Worm (Caenorhabditis elegans) whole organism, L2 larva: ENCODE data around the gene F44E2.4.

Experiments used
- C34F6.9 ChIP-seq: fragments of 150-350 bp; optimal IDR thresholded peaks from 2 replicates; lab custom pipeline; 2014; ENCODE audit warnings: missing biosample characterization, missing genetic modification characterization
- F13H6.1 ChIP-seq: sonication (generic microtip); optimal IDR thresholded peaks from 2 replicates; lab custom pipeline; 2016; ENCODE audit warnings: missing genetic modification characterization, missing compliant biosample characterization
- R02D3.7 ChIP-seq: fragments of 150-350 bp; optimal IDR thresholded peaks from 2 replicates; lab custom pipeline; 2014; ENCODE audit warnings: missing biosample characterization, missing genetic modification characterization
- Y55F3AM.14 ChIP-seq: fragments of 200-800 bp; sonication (Bioruptor generic); optimal IDR thresholded peaks from 2 replicates; lab custom pipeline; 2018; ENCODE audit warnings: mild to moderate bottlenecking, missing genetic modification characterization, missing compliant biosample characterization
- ZK546.5 ChIP-seq: sonication (generic microtip); optimal IDR thresholded peaks from 2 replicates; lab custom pipeline; 2017; ENCODE audit warnings: missing biosample characterization, missing genetic modification characterization
- alr-1 ChIP-seq: fragments of 150-350 bp; optimal IDR thresholded peaks from 2 replicates; lab custom pipeline; 2014; ENCODE audit warnings: missing biosample characterization, missing genetic modification characterization
- aly-2 ChIP-seq: fragments of 150-350 bp; optimal IDR thresholded peaks from 2 replicates; lab custom pipeline; 2014; ENCODE audit warnings: missing biosample characterization, missing genetic modification characterization
- ama-1 ChIP-seq: fragments of 150-350 bp; optimal IDR thresholded peaks from 2 replicates; lab custom pipeline; 2018; ENCODE audit warnings: inconsistent platforms
- blmp-1 ChIP-seq: sonication (generic microtip); optimal IDR thresholded peaks from 2 replicates; lab custom pipeline; 2017; ENCODE audit warnings: missing genetic modification characterization, mild to moderate bottlenecking, missing compliant biosample characterization, antibody characterized with exemption, moderate library complexity; ENCODE audit not compliant: insufficient read depth
- ceh-16 ChIP-seq: fragments of 150-350 bp; optimal IDR thresholded peaks from 2 replicates; lab custom pipeline; 2014; ENCODE audit warnings: missing biosample characterization, missing genetic modification characterization
- ceh-82 ChIP-seq: fragments of 150-350 bp; optimal IDR thresholded peaks from 2 replicates; lab custom pipeline; 2014; ENCODE audit warnings: missing biosample characterization, missing genetic modification characterization
- crh-2 ChIP-seq: sonication (generic microtip); optimal IDR thresholded peaks from 2 replicates; lab custom pipeline; 2017; ENCODE audit warnings: missing biosample characterization, missing genetic modification characterization
- dmd-4 ChIP-seq: sonication (generic microtip); optimal IDR thresholded peaks from 2 replicates; lab custom pipeline; 2017; ENCODE audit warnings: missing biosample characterization, missing genetic modification characterization
- egl-27 ChIP-seq: sonication (generic microtip); optimal IDR thresholded peaks from 3 replicates; lab custom pipeline; 2017; ENCODE audit warnings: missing biosample characterization, missing genetic modification reagents, missing genetic modification characterization
- elt-1 ChIP-seq: fragments of 150-350 bp; optimal IDR thresholded peaks from 2 replicates; lab custom pipeline; 2014; ENCODE audit warnings: missing biosample characterization, missing genetic modification characterization
- fos-1 ChIP-seq: fragments of 150-350 bp; optimal IDR thresholded peaks from 2 replicates; lab custom pipeline; 2014; ENCODE audit warnings: missing biosample characterization, missing genetic modification characterization
- gmeb-1 ChIP-seq: fragments of 150-350 bp; optimal IDR thresholded peaks from 2 replicates; lab custom pipeline; 2014; ENCODE audit warnings: missing biosample characterization, missing genetic modification characterization
- lin-11 ChIP-seq: fragments of 150-350 bp; sonication (generic microtip); optimal IDR thresholded peaks from 2 replicates; lab custom pipeline; 2014; ENCODE audit warnings: missing biosample characterization, missing genetic modification characterization, inconsistent platforms, mixed read lengths
- lin-13 ChIP-seq: fragments of 150-350 bp; optimal IDR thresholded peaks from 2 replicates; lab custom pipeline; 2014; ENCODE audit warnings: missing biosample characterization, missing genetic modification reagents, missing genetic modification characterization
- lin-39 ChIP-seq: fragments of 150-350 bp; optimal IDR thresholded peaks from 2 replicates; lab custom pipeline; 2014; ENCODE audit warnings: missing biosample characterization, missing genetic modification reagents, missing genetic modification characterization
- lsy-2 ChIP-seq, 2 experiments: fragments of 150-350 bp in 1 of 2; sonication (generic microtip) in 1 of 2; optimal IDR thresholded peaks; 2 replicates each; lab custom pipeline; 2014 to 2017; ENCODE audit warnings: missing biosample characterization in 2 of 2, missing genetic modification characterization in 2 of 2
- mab-5 ChIP-seq: fragments of 150-350 bp; optimal IDR thresholded peaks from 2 replicates; lab custom pipeline; 2014; ENCODE audit warnings: missing biosample characterization, missing genetic modification characterization
- mbf-1 ChIP-seq: sonication (generic microtip); optimal IDR thresholded peaks from 2 replicates; lab custom pipeline; 2017; ENCODE audit warnings: missing biosample characterization, missing genetic modification characterization
- mdl-1 ChIP-seq, 2 experiments: fragments of 150-350 bp in 1 of 2; sonication (generic microtip) in 1 of 2; optimal IDR thresholded peaks; 2 replicates each; lab custom pipeline; 2017; ENCODE audit warnings: missing biosample characterization in 2 of 2, missing genetic modification characterization in 2 of 2
- nhr-10 ChIP-seq: sonication (generic microtip); optimal IDR thresholded peaks from 2 replicates; lab custom pipeline; 2017; ENCODE audit warnings: missing biosample characterization, missing genetic modification characterization
- nhr-11 ChIP-seq: fragments of 150-350 bp; optimal IDR thresholded peaks from 2 replicates; lab custom pipeline; 2014; ENCODE audit warnings: missing biosample characterization, missing genetic modification characterization
- nhr-12 ChIP-seq: fragments of 150-350 bp; optimal IDR thresholded peaks from 2 replicates; lab custom pipeline; 2014; ENCODE audit warnings: missing biosample characterization, missing genetic modification characterization
- nhr-129 ChIP-seq: fragments of 150-350 bp; optimal IDR thresholded peaks from 2 replicates; lab custom pipeline; 2014; ENCODE audit warnings: missing biosample characterization, missing genetic modification characterization
- nhr-21 ChIP-seq: fragments of 150-350 bp; optimal IDR thresholded peaks from 2 replicates; lab custom pipeline; 2014; ENCODE audit warnings: missing biosample characterization, missing genetic modification characterization
- nhr-23 ChIP-seq: fragments of 150-350 bp; optimal IDR thresholded peaks from 2 replicates; lab custom pipeline; 2014; ENCODE audit warnings: missing biosample characterization, missing genetic modification reagents, missing genetic modification characterization
- nhr-237 ChIP-seq: fragments of 150-350 bp; optimal IDR thresholded peaks from 2 replicates; lab custom pipeline; 2014; ENCODE audit warnings: missing biosample characterization, missing genetic modification characterization
- nhr-25 ChIP-seq: fragments of 150-350 bp; sonication (generic microtip); optimal IDR thresholded peaks from 3 replicates; lab custom pipeline; 2014; ENCODE audit warnings: missing biosample characterization, missing genetic modification characterization
- nhr-6 ChIP-seq: fragments of 150-350 bp; optimal IDR thresholded peaks from 2 replicates; lab custom pipeline; 2014; ENCODE audit warnings: missing biosample characterization, missing genetic modification characterization
- nhr-77 ChIP-seq: fragments of 150-350 bp; optimal IDR thresholded peaks from 2 replicates; lab custom pipeline; 2014; ENCODE audit warnings: missing biosample characterization, missing genetic modification characterization
- peb-1 ChIP-seq: fragments of 150-350 bp; optimal IDR thresholded peaks from 2 replicates; lab custom pipeline; 2014; ENCODE audit warnings: missing biosample characterization, missing genetic modification characterization
- sem-4 ChIP-seq: fragments of 150-350 bp; optimal IDR thresholded peaks from 2 replicates; lab custom pipeline; 2014; ENCODE audit warnings: missing biosample characterization, missing genetic modification reagents, missing genetic modification characterization
- skn-1 ChIP-seq: sonication (generic microtip); optimal IDR thresholded peaks from 2 replicates; lab custom pipeline; 2017; ENCODE audit warnings: missing biosample characterization, missing genetic modification characterization
- sma-3 ChIP-seq: sonication (generic microtip); optimal IDR thresholded peaks from 2 replicates; lab custom pipeline; 2016; ENCODE audit warnings: missing genetic modification reagents, missing genetic modification characterization, missing compliant biosample characterization
- sma-9 ChIP-seq, 2 experiments: fragments of 150-350 bp in 1 of 2; sonication (generic microtip) in 1 of 2; optimal IDR thresholded peaks; 2 replicates each; lab custom pipeline; 2014 to 2016; ENCODE audit warnings: missing genetic modification characterization in 2 of 2, mild to moderate bottlenecking in 1 of 2, missing biosample characterization in 1 of 2, missing compliant biosample characterization in 1 of 2, missing genetic modification reagents in 1 of 2, moderate library complexity in 1 of 2
- snpc-4 ChIP-seq: fragments of 150-350 bp; optimal IDR thresholded peaks from 2 replicates; lab custom pipeline; 2014; ENCODE audit warnings: missing biosample characterization, missing genetic modification characterization
- unc-39 ChIP-seq: fragments of 150-350 bp; optimal IDR thresholded peaks from 2 replicates; lab custom pipeline; 2014; ENCODE audit warnings: missing biosample characterization, missing genetic modification characterization
- unc-55 ChIP-seq: fragments of 150-350 bp; sonication (generic microtip); optimal IDR thresholded peaks from 3 replicates; lab custom pipeline; 2014; ENCODE audit warnings: missing biosample characterization, missing genetic modification reagents, missing genetic modification characterization
- unc-62 ChIP-seq: fragments of 150-350 bp; optimal IDR thresholded peaks from 2 replicates; lab custom pipeline; 2014; ENCODE audit warnings: missing biosample characterization, missing genetic modification reagents, missing genetic modification characterization
- zag-1 ChIP-seq: fragments of 150-350 bp; optimal IDR thresholded peaks from 2 replicates; lab custom pipeline; 2014; ENCODE audit warnings: missing biosample characterization, missing genetic modification characterization
- ztf-1 ChIP-seq: fragments of 200-800 bp; sonication (Bioruptor generic); conservative IDR thresholded peaks from 2 replicates; pipeline ENCODE4 v1.3.6; 2022; ENCODE audit warnings: missing genetic modification characterization, missing compliant biosample characterization
- ztf-11 ChIP-seq: sonication (generic microtip); optimal IDR thresholded peaks from 2 replicates; lab custom pipeline; 2017; ENCODE audit warnings: missing biosample characterization, missing genetic modification characterization
- ztf-4 ChIP-seq: fragments of 150-350 bp; optimal IDR thresholded peaks from 2 replicates; lab custom pipeline; 2014; ENCODE audit warnings: missing biosample characterization, missing genetic modification characterization

F44E2.4 gene

ce11 chrIII:8795595-8796141 is 42.6 kb downstream of the F44E2.4 start:
- TF ChIP-seq F13H6.1 = peak; percentile 99
- peak; percentile 96 for TF ChIP-seq crh-2 (tag; lab: Kevin White, UChicago)
- no peak for TF ChIP-seq mbf-1
- TF ChIP-seq ama-1 (lab: Kevin White, UChicago) = peak; percentile 82
- peak; percentile 99 for TF ChIP-seq sma-9 (GFP tag; optimal IDR thresholded peaks at IDR 0.05; lab: Kevin White, UChicago)
- peak; percentile 84 for TF ChIP-seq sma-9 (tag; optimal IDR thresholded peaks at IDR 0.05; lab: Kevin White, UChicago)
- peak; percentile 98 for TF ChIP-seq unc-62 (GFP tag; lab: Kevin White, UChicago)
- TF ChIP-seq lsy-2 (tag; optimal IDR thresholded peaks at IDR 0.05; lab: Kevin White, UChicago) = peak; percentile 83 to 95
- TF ChIP-seq dmd-4 (tag; lab: Kevin White, UChicago) = no peak
- peak; percentile 97 for TF ChIP-seq egl-27
- TF ChIP-seq unc-39 (tag; lab: Kevin White, UChicago) = peak; percentile 64
- TF ChIP-seq lin-39 (tag; lab: Kevin White, UChicago) = peak; percentile 48
- TF ChIP-seq peb-1 (tag; lab: Kevin White, UChicago) = no peak
- peak; percentile 90 for TF ChIP-seq nhr-129
- peak; percentile 67 for TF ChIP-seq ceh-16 (tag; lab: Kevin White, UChicago)
- TF ChIP-seq alr-1 (tag; lab: Kevin White, UChicago) = peak; percentile 85
- peak; percentile 96 for TF ChIP-seq sma-3 (GFP tag; lab: Kevin White, UChicago)
- TF ChIP-seq unc-55 (GFP tag; lab: Kevin White, UChicago) = peak; percentile 96
- TF ChIP-seq nhr-11 (tag; lab: Kevin White, UChicago) = no peak
- peak; percentile 94 for TF ChIP-seq Y55F3AM.14
- peak; percentile 98 for TF ChIP-seq zag-1
- peak; percentile 95 for TF ChIP-seq snpc-4 (tag; lab: Kevin White, UChicago)
- no peak for TF ChIP-seq nhr-23 (tag; lab: Kevin White, UChicago)
- TF ChIP-seq lin-13 (GFP tag; lab: Kevin White, UChicago) = peak; percentile 95
- TF ChIP-seq lin-11 (tag; lab: Kevin White, UChicago) = peak; percentile 87
- peak; percentile 97 for TF ChIP-seq fos-1 (tag; lab: Kevin White, UChicago)
- peak; percentile 87 for TF ChIP-seq blmp-1 (tag; lab: Kevin White, UChicago)
- peak; percentile 98 for TF ChIP-seq nhr-21
- TF ChIP-seq ztf-11 = peak; percentile 13
- TF ChIP-seq nhr-77 (tag; lab: Kevin White, UChicago) = peak; percentile 65
- TF ChIP-seq nhr-12 (tag; lab: Kevin White, UChicago) = no peak
- TF ChIP-seq R02D3.7 = peak; percentile 31
- TF ChIP-seq nhr-6 (tag; lab: Kevin White, UChicago) = peak; percentile 94
- TF ChIP-seq aly-2 (tag; lab: Kevin White, UChicago) = no peak
- peak; percentile 98 for TF ChIP-seq sem-4 (tag; lab: Kevin White, UChicago)
- TF ChIP-seq C34F6.9 (tag; lab: Kevin White, UChicago) = peak; percentile 97
- peak; percentile 87 for TF ChIP-seq mab-5 (tag; lab: Kevin White, UChicago)
- TF ChIP-seq nhr-25 = peak; percentile 97
- peak; percentile 91 to 94 for TF ChIP-seq mdl-1 (tag; optimal IDR thresholded peaks at IDR 0.05; lab: Kevin White, UChicago)
- peak; percentile 63 for TF ChIP-seq ZK546.5 (tag; lab: Kevin White, UChicago)
- TF ChIP-seq nhr-237 (tag; lab: Kevin White, UChicago) = peak; percentile 54
- no peak for TF ChIP-seq ztf-1 (GFP tag; lab: Robert Waterston, UW)
- peak; percentile 77 for TF ChIP-seq gmeb-1 (tag; lab: Kevin White, UChicago)
- no peak for TF ChIP-seq skn-1 (tag; lab: Kevin White, UChicago)
- TF ChIP-seq ztf-4 (tag; lab: Kevin White, UChicago) = peak; percentile 96
- peak; percentile 39 for TF ChIP-seq ceh-82 (tag; lab: Kevin White, UChicago)
- peak; percentile 29 for TF ChIP-seq nhr-10 (tag; lab: Kevin White, UChicago)
- no peak for TF ChIP-seq elt-1
